Fruit fly (Drosophila melanogaster): ENCODE measurements around the gene CG6985.

dm6 chr3R:22770207-22770606 lies 29.3 kb downstream of the CG6985 start, which contains the start of gene CG43093:
- TF ChIP-seq Dll (optimal IDR thresholded peaks at IDR 0.05) (no peak), usp (GFP tag; optimal IDR thresholded peaks at IDR 0.05) (no peak), pan (optimal IDR thresholded peaks at IDR 0.05) (no peak), psq (optimal IDR thresholded peaks at IDR 0.05) (no peak), CG8478 (optimal IDR thresholded peaks at IDR 0.05) (no peak), EcR (GFP tag; optimal IDR thresholded peaks at IDR 0.05) (no peak)
